Fruit fly (Drosophila melanogaster) whole organism, embryonic: ENCODE results near the gene CG32447.

Experiments used
- B-H1 ChIP-seq: fragments of 200-800 bp; sonication (Bioruptor generic); IDR thresholded peaks from 3 replicates; pipeline ENCODE4 v1.3.6; 2022; ENCODE audit warnings: missing biosample characterization, missing genetic modification characterization
- Blimp-1 ChIP-seq: fragments of 200-800 bp; sonication (Bioruptor generic); optimal IDR thresholded peaks from 3 replicates; lab custom pipeline; 2018; ENCODE audit warnings: missing biosample characterization, missing genetic modification characterization, mild to moderate bottlenecking, moderate library complexity, missing genetic modification reagents
- CG10209 ChIP-seq: fragments of 200-800 bp; sonication (Bioruptor generic); optimal IDR thresholded peaks from 3 replicates; lab custom pipeline; 2017; ENCODE audit warnings: missing biosample characterization, mild to moderate bottlenecking, missing genetic modification characterization, missing genetic modification reagents
- CG1024 ChIP-seq: fragments of 200-800 bp; sonication (Bioruptor generic); IDR thresholded peaks from 2 replicates; pipeline ENCODE4 v1.3.6; 2022; ENCODE audit warnings: missing biosample characterization, missing genetic modification characterization
- CG10979 ChIP-seq: fragments of 200-800 bp; sonication (Bioruptor generic); optimal IDR thresholded peaks from 2 replicates; lab custom pipeline; 2018; ENCODE audit warnings: missing biosample characterization, mild to moderate bottlenecking, missing genetic modification characterization, moderate library complexity
- CG11093 ChIP-seq: fragments of 200-800 bp; sonication (Bioruptor generic); IDR thresholded peaks from 3 replicates; pipeline ENCODE4 v1.3.6; 2022; ENCODE audit warnings: missing biosample characterization, missing genetic modification characterization
- CG11247 ChIP-seq: fragments of 200-800 bp; sonication (Bioruptor generic); IDR thresholded peaks from 2 replicates; pipeline ENCODE4 v1.3.6; 2022; ENCODE audit warnings: missing biosample characterization, missing genetic modification characterization
- CG14667 ChIP-seq: fragments of 200-800 bp; sonication (Bioruptor generic); IDR thresholded peaks from 2 replicates; pipeline ENCODE4 v1.3.6; 2022; ENCODE audit warnings: missing biosample characterization, missing genetic modification characterization
- CG18262 ChIP-seq: fragments of 200-800 bp; optimal IDR thresholded peaks from 3 replicates; lab custom pipeline; 2019; ENCODE audit warnings: missing biosample characterization, mild to moderate bottlenecking, missing genetic modification characterization, moderate library complexity
- CG2199 ChIP-seq: fragments of 200-800 bp; sonication (Bioruptor generic); IDR thresholded peaks from 3 replicates; pipeline ENCODE4 v1.3.6; 2022; ENCODE audit warnings: missing biosample characterization, missing genetic modification characterization
- CG32532 ChIP-seq: fragments of 200-800 bp; sonication (Bioruptor generic); IDR thresholded peaks from 2 replicates; pipeline ENCODE4 v1.3.6; 2022; ENCODE audit warnings: missing biosample characterization, missing genetic modification characterization
- CG4360 ChIP-seq: fragments of 200-800 bp; sonication (Bioruptor generic); IDR thresholded peaks from 2 replicates; pipeline ENCODE4 v1.3.6; 2022; ENCODE audit warnings: missing biosample characterization, missing genetic modification characterization
- CG4617 ChIP-seq: fragments of 200-800 bp; sonication (Bioruptor generic); optimal IDR thresholded peaks from 3 replicates; lab custom pipeline; 2016; ENCODE audit warnings: missing biosample characterization, missing genetic modification characterization, borderline replicate concordance
- CG4707 ChIP-seq: fragments of 200-800 bp; sonication (Bioruptor generic); optimal IDR thresholded peaks from 2 replicates; lab custom pipeline; 2018; ENCODE audit warnings: missing biosample characterization, mild to moderate bottlenecking, missing genetic modification characterization, moderate library complexity
- CG6854 ChIP-seq: fragments of 200-800 bp; sonication (Bioruptor generic); optimal IDR thresholded peaks from 3 replicates; lab custom pipeline; 2017; ENCODE audit warnings: missing biosample characterization, mild to moderate bottlenecking, missing genetic modification characterization
- CG8478 ChIP-seq: fragments of >200 bp; optimal IDR thresholded peaks from 2 replicates; lab custom pipeline; 2018
- D19B ChIP-seq: fragments of 200-800 bp; sonication (Bioruptor generic); optimal IDR thresholded peaks from 2 replicates; lab custom pipeline; 2017; ENCODE audit warnings: missing biosample characterization, mild to moderate bottlenecking, missing genetic modification characterization
- Fer1 ChIP-seq: fragments of 200-800 bp; sonication (Bioruptor generic); optimal IDR thresholded peaks from 2 replicates; lab custom pipeline; 2017; ENCODE audit warnings: missing biosample characterization, mild to moderate bottlenecking, missing genetic modification characterization
- HmgD ChIP-seq: fragments of 200-800 bp; sonication (Bioruptor generic); optimal IDR thresholded peaks from 3 replicates; lab custom pipeline; 2016; ENCODE audit warnings: missing biosample characterization, missing genetic modification characterization
- Hmr ChIP-seq: fragments of 200-800 bp; sonication (Bioruptor generic); optimal IDR thresholded peaks from 3 replicates; lab custom pipeline; 2017; ENCODE audit warnings: mild to moderate bottlenecking, missing biosample characterization, missing genetic modification reagents, missing genetic modification characterization
- Hsf ChIP-seq: fragments of 200-800 bp; sonication (Bioruptor generic); optimal IDR thresholded peaks from 3 replicates; lab custom pipeline; 2016; ENCODE audit warnings: missing biosample characterization, missing genetic modification characterization
- MESR4 ChIP-seq: fragments of 200-800 bp; sonication (Bioruptor generic); optimal IDR thresholded peaks from 2 replicates; lab custom pipeline; 2018; ENCODE audit warnings: missing biosample characterization, mild to moderate bottlenecking, missing genetic modification characterization, moderate library complexity
- Oaz ChIP-seq: fragments of 200-800 bp; sonication (Bioruptor generic); IDR thresholded peaks from 2 replicates; pipeline ENCODE4 v1.3.6; 2022; ENCODE audit warnings: missing biosample characterization, missing genetic modification characterization
- Oli ChIP-seq: fragments of 200-800 bp; sonication (Bioruptor generic); optimal IDR thresholded peaks from 2 replicates; lab custom pipeline; 2018; ENCODE audit warnings: missing biosample characterization, mild to moderate bottlenecking, missing genetic modification characterization, moderate library complexity
- Xbp1 ChIP-seq: fragments of 200-800 bp; sonication (Bioruptor generic); optimal IDR thresholded peaks from 3 replicates; lab custom pipeline; 2016; ENCODE audit warnings: missing biosample characterization, mild to moderate bottlenecking, missing genetic modification characterization
- chn ChIP-seq: fragments of 200-800 bp; sonication (Bioruptor generic); optimal IDR thresholded peaks from 2 replicates; lab custom pipeline; 2016; ENCODE audit warnings: missing biosample characterization, missing genetic modification characterization
- ci ChIP-seq: fragments of 200-800 bp; sonication (Bioruptor generic); IDR thresholded peaks from 3 replicates; pipeline ENCODE4 v1.3.6; 2022; ENCODE audit warnings: missing biosample characterization, missing genetic modification characterization
- croc ChIP-seq: fragments of 200-800 bp; sonication (Bioruptor generic); conservative IDR thresholded peaks from 3 replicates; pipeline ENCODE4 v1.3.6; 2022; ENCODE audit warnings: missing biosample characterization, missing genetic modification characterization
- crp ChIP-seq, 2 experiments: fragments of 200-800 bp; sonication (Bioruptor generic); optimal IDR thresholded peaks; 2 replicates in 1 of 2; 3 replicates in 1 of 2; lab custom pipeline; 2017; ENCODE audit warnings: missing biosample characterization in 2 of 2, missing genetic modification characterization in 2 of 2, mild to moderate bottlenecking in 1 of 2, moderate library complexity in 1 of 2
- cwo ChIP-seq: fragments of 200-800 bp; sonication (Bioruptor generic); optimal IDR thresholded peaks from 3 replicates; lab custom pipeline; 2017; ENCODE audit warnings: missing biosample characterization, missing genetic modification characterization, mild to moderate bottlenecking, moderate library complexity, missing genetic modification reagents
- disco-r ChIP-seq: fragments of 200-800 bp; sonication (Bioruptor generic); optimal IDR thresholded peaks from 2 replicates; lab custom pipeline; 2016; ENCODE audit warnings: missing biosample characterization, missing genetic modification characterization
- dmrt99B ChIP-seq: fragments of 200-800 bp; sonication (Bioruptor generic); optimal IDR thresholded peaks from 2 replicates; lab custom pipeline; 2018; ENCODE audit warnings: missing biosample characterization, mild to moderate bottlenecking, missing genetic modification characterization, moderate library complexity
- fd3F ChIP-seq: fragments of 200-800 bp; sonication (Bioruptor generic); optimal IDR thresholded peaks from 2 replicates; lab custom pipeline; 2018; ENCODE audit warnings: missing biosample characterization, mild to moderate bottlenecking, missing genetic modification characterization, moderate library complexity
- fd96Cb ChIP-seq: fragments of 200-800 bp; sonication (Bioruptor generic); optimal IDR thresholded peaks from 2 replicates; lab custom pipeline; 2018; ENCODE audit warnings: missing biosample characterization, mild to moderate bottlenecking, missing genetic modification characterization, moderate library complexity
- jigr1 ChIP-seq: fragments of 200-800 bp; sonication (Bioruptor generic); IDR thresholded peaks from 3 replicates; pipeline ENCODE4 v1.3.6; 2022; ENCODE audit warnings: missing biosample characterization, missing genetic modification characterization
- kah ChIP-seq: fragments of 200-800 bp; sonication (Bioruptor generic); optimal IDR thresholded peaks from 2 replicates; lab custom pipeline; 2018; ENCODE audit warnings: missing biosample characterization, mild to moderate bottlenecking, missing genetic modification characterization
- kni ChIP-seq: fragments of 200-800 bp; sonication (Bioruptor generic); optimal IDR thresholded peaks from 3 replicates; lab custom pipeline; 2017; ENCODE audit warnings: mild to moderate bottlenecking, missing biosample characterization, missing genetic modification reagents, missing genetic modification characterization
- lab ChIP-seq: fragments of 200-800 bp; sonication (Bioruptor generic); optimal IDR thresholded peaks from 3 replicates; lab custom pipeline; 2017; ENCODE audit warnings: missing biosample characterization, missing genetic modification characterization, mild to moderate bottlenecking, moderate library complexity, missing genetic modification reagents
- mirr ChIP-seq: fragments of 200-800 bp; sonication (Bioruptor generic); optimal IDR thresholded peaks from 3 replicates; lab custom pipeline; 2018; ENCODE audit warnings: missing biosample characterization, mild to moderate bottlenecking, missing genetic modification characterization
- nerfin-1 ChIP-seq: fragments of 200-800 bp; sonication (Bioruptor generic); optimal IDR thresholded peaks from 3 replicates; lab custom pipeline; 2019; ENCODE audit warnings: missing biosample characterization, mild to moderate bottlenecking, missing genetic modification characterization, moderate library complexity
- org-1 ChIP-seq: fragments of 200-800 bp; sonication (Bioruptor generic); optimal IDR thresholded peaks from 2 replicates; lab custom pipeline; 2017; ENCODE audit warnings: missing biosample characterization, missing genetic modification characterization
- sc ChIP-seq, 3 experiments: fragments of >200 bp in 2 of 3; fragments of 200-800 bp in 1 of 3; sonication (Bioruptor generic) in 1 of 3; optimal IDR thresholded peaks; 2 replicates in 2 of 3; 3 replicates in 1 of 3; lab custom pipeline; 2017; ENCODE audit warnings: mild to moderate bottlenecking in 1 of 3, missing biosample characterization in 1 of 3, missing genetic modification characterization in 1 of 3, missing genetic modification reagents in 1 of 3
- sd ChIP-seq: fragments of 200-800 bp; sonication (Bioruptor generic); optimal IDR thresholded peaks from 3 replicates; lab custom pipeline; 2018; ENCODE audit warnings: missing biosample characterization, mild to moderate bottlenecking, missing genetic modification characterization, moderate library complexity
- so ChIP-seq: fragments of 200-800 bp; sonication (Bioruptor generic); IDR thresholded peaks from 3 replicates; pipeline ENCODE4 v1.3.6; 2022; ENCODE audit warnings: missing biosample characterization, missing genetic modification characterization
- ttk ChIP-seq: fragments of 200-800 bp; sonication (Bioruptor generic); IDR thresholded peaks from 2 replicates; pipeline ENCODE4 v2.1.2; 2022; ENCODE audit warnings: missing biosample characterization, missing genetic modification characterization
- unpg ChIP-seq: fragments of 200-800 bp; sonication (Bioruptor generic); optimal IDR thresholded peaks from 3 replicates; lab custom pipeline; 2018; ENCODE audit warnings: missing biosample characterization, mild to moderate bottlenecking, missing genetic modification characterization, moderate library complexity
- wdn ChIP-seq: fragments of 200-800 bp; sonication (Bioruptor generic); IDR thresholded peaks from 2 replicates; pipeline ENCODE4 v1.3.6; 2022; ENCODE audit warnings: missing biosample characterization, missing genetic modification characterization
- yki ChIP-seq: fragments of >200 bp; optimal IDR thresholded peaks from 3 replicates; lab custom pipeline; 2018
- zen ChIP-seq: fragments of 200-800 bp; sonication (Bioruptor generic); optimal IDR thresholded peaks from 3 replicates; lab custom pipeline; 2018; ENCODE audit warnings: missing biosample characterization, mild to moderate bottlenecking, missing genetic modification characterization, moderate library complexity
- zfh1 ChIP-seq: fragments of 200-800 bp; sonication (Bioruptor generic); IDR thresholded peaks from 3 replicates; pipeline ENCODE4 v1.3.6; 2022; ENCODE audit warnings: missing biosample characterization, missing genetic modification characterization

CG32447 gene

DNA sequence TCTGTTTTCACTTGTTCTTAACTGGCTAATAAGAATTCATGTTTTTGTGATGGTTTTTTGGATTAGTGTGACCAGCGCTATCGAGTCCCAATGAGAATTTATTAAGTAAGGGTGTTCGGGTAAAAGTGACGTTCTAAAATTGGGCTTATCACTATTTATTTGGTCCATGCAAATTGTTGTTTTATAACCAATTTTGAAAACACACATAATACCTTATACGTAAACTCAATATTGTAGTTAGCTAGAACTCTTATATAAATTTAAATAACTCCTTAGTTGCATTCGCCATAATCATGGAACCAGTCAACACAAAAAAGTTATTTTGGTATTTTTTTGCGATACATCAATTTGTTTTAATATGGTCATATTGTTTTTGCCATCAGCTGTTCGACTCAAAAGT lies 26.5 kb downstream of the CG32447 start, which contains the start of the genes Als2 and CG11248 (continued):
- peak; percentile 41 for TF ChIP-seq CG10209
- peak; percentile 66 for TF ChIP-seq fd96Cb (tag; lab: Kevin White, UChicago)
- no peak for TF ChIP-seq CG6854
- peak; percentile 43; the same call in 2 of the 3 replicates for TF ChIP-seq B-H1 (GFP tag; lab: Robert Waterston, UW)
- peak; percentile 73 for TF ChIP-seq CG32532 (GFP tag; lab: Robert Waterston, UW)
- TF ChIP-seq ttk (GFP tag; lab: Robert Waterston, UW): peak; percentile 37; the same call in 1 of the 2 replicates
- 0 out of 3 replicates have a peak, but pooled peaks have one; percentile 47 for TF ChIP-seq zfh1
- peak; percentile 78 to 93 for TF ChIP-seq crp (GFP tag; optimal IDR thresholded peaks at IDR 0.05; lab: Kevin White, UChicago)
- TF ChIP-seq CG14667: no peak
- TF ChIP-seq jigr1 (GFP tag; lab: Robert Waterston, UW): no peak
- TF ChIP-seq Blimp-1: peak; percentile 68
- TF ChIP-seq ci (GFP tag; lab: Robert Waterston, UW): no peak
- peak; percentile 68 for TF ChIP-seq nerfin-1 (tag; lab: Kevin White, UChicago)
- TF ChIP-seq CG11247 (GFP tag; lab: Robert Waterston, UW): no peak
- TF ChIP-seq HmgD (GFP tag; lab: Kevin White, UChicago): no peak
- 0 out of 2 replicates have a peak, but pooled peaks have one; percentile 27 for TF ChIP-seq Oaz (GFP tag; lab: Robert Waterston, UW)
- no peak for TF ChIP-seq CG4707
- peak; percentile 83 for TF ChIP-seq CG4617 (GFP tag; lab: Kevin White, UChicago)
- no peak for TF ChIP-seq sc (optimal IDR thresholded peaks at IDR 0.05; lab: Kevin White, UChicago)
- no peak for TF ChIP-seq sc (GFP tag; optimal IDR thresholded peaks at IDR 0.05; lab: Kevin White, UChicago)
- TF ChIP-seq CG11093: peak; percentile 64; the same call in 2 of the 3 replicates
- no peak for TF ChIP-seq MESR4
- TF ChIP-seq dmrt99B (tag; lab: Kevin White, UChicago): no peak
- TF ChIP-seq CG10979 (tag; lab: Kevin White, UChicago): peak; percentile 69
- TF ChIP-seq CG4360 (GFP tag; lab: Robert Waterston, UW): no peak
- no peak for TF ChIP-seq Hmr
- peak; percentile 65 for TF ChIP-seq croc (GFP tag; lab: Robert Waterston, UW)
- peak; percentile 33; the same call in 1 of the 2 replicates for TF ChIP-seq wdn (GFP tag; lab: Robert Waterston, UW)
- TF ChIP-seq so (GFP tag; lab: Robert Waterston, UW): no peak
- TF ChIP-seq CG18262 (tag; lab: Kevin White, UChicago): peak; percentile 73
- TF ChIP-seq Fer1: no peak
- TF ChIP-seq Xbp1 (GFP tag; lab: Kevin White, UChicago): peak; percentile 86
- no peak for TF ChIP-seq org-1 (GFP tag; lab: Kevin White, UChicago)
- TF ChIP-seq cwo (GFP tag; lab: Kevin White, UChicago): no peak
- no peak for TF ChIP-seq CG8478 (lab: Kevin White, UChicago)
- TF ChIP-seq lab (GFP tag; lab: Kevin White, UChicago): no peak
- TF ChIP-seq CG2199 (GFP tag; lab: Robert Waterston, UW): 0 out of 3 replicates have a peak, but pooled peaks have one; percentile 14
- peak; percentile 85 for TF ChIP-seq Hsf (GFP tag; lab: Kevin White, UChicago)
- peak; percentile 81 for TF ChIP-seq chn (GFP tag; lab: Kevin White, UChicago)
- TF ChIP-seq CG1024 (GFP tag; lab: Robert Waterston, UW): peak; percentile 14; the same call in 1 of the 2 replicates
- TF ChIP-seq sd: no peak
- TF ChIP-seq kah (GFP tag; lab: Kevin White, UChicago): no peak
- no peak for TF ChIP-seq mirr (GFP tag; lab: Kevin White, UChicago)
- TF ChIP-seq disco-r (GFP tag; lab: Kevin White, UChicago): no peak
- TF ChIP-seq Oli: peak; percentile 69
- TF ChIP-seq yki (lab: Kevin White, UChicago): no peak
- TF ChIP-seq kni (GFP tag; lab: Kevin White, UChicago): no peak
- TF ChIP-seq zen (tag; lab: Kevin White, UChicago): peak; percentile 78
- TF ChIP-seq unpg (GFP tag; lab: Kevin White, UChicago): no peak
- TF ChIP-seq fd3F (GFP tag; lab: Kevin White, UChicago): peak; percentile 70
- no peak for TF ChIP-seq D19B (GFP tag; lab: Kevin White, UChicago)
